Fruit fly (Drosophila melanogaster) whole organism, pupa: ENCODE measurements around the gene CG10581.

Experiments used
- CG12605 ChIP-seq: fragments of 200-800 bp; sonication (Bioruptor generic); IDR thresholded peaks from 2 replicates; pipeline ENCODE4 v1.3.6; 2022; ENCODE audit warnings: missing biosample characterization, missing genetic modification characterization
- CG15710 ChIP-seq: fragments of 200-800 bp; sonication (Bioruptor generic); optimal IDR thresholded peaks from 2 replicates; lab custom pipeline; 2018; ENCODE audit warnings: missing biosample characterization, mild to moderate bottlenecking, missing genetic modification characterization, moderate library complexity
- CG32121 ChIP-seq: fragments of 200-800 bp; sonication (Bioruptor generic); IDR thresholded peaks from 2 replicates; pipeline ENCODE4 v1.3.6; 2022; ENCODE audit warnings: missing biosample characterization, missing genetic modification characterization
- CG8159 ChIP-seq: fragments of 200-800 bp; sonication (Bioruptor generic); optimal IDR thresholded peaks from 3 replicates; lab custom pipeline; 2018; ENCODE audit warnings: missing biosample characterization, mild to moderate bottlenecking, missing genetic modification characterization, moderate library complexity
- CG8301 ChIP-seq: fragments of 200-800 bp; sonication (Bioruptor generic); optimal IDR thresholded peaks from 2 replicates; lab custom pipeline; 2018; ENCODE audit warnings: missing biosample characterization, mild to moderate bottlenecking, missing genetic modification characterization
- CG9948 ChIP-seq: fragments of 200-800 bp; sonication (Bioruptor generic); optimal IDR thresholded peaks from 2 replicates; lab custom pipeline; 2018; ENCODE audit warnings: missing biosample characterization, mild to moderate bottlenecking, missing genetic modification characterization, moderate library complexity
- fd96Ca ChIP-seq: fragments of 200-800 bp; sonication (Bioruptor generic); IDR thresholded peaks from 3 replicates; pipeline ENCODE4 v1.3.6; 2022; ENCODE audit warnings: missing biosample characterization, missing genetic modification characterization
- gl ChIP-seq: fragments of 200-800 bp; sonication (Bioruptor generic); optimal IDR thresholded peaks from 2 replicates; lab custom pipeline; 2018; ENCODE audit warnings: missing biosample characterization, mild to moderate bottlenecking, missing genetic modification characterization

DNA sequence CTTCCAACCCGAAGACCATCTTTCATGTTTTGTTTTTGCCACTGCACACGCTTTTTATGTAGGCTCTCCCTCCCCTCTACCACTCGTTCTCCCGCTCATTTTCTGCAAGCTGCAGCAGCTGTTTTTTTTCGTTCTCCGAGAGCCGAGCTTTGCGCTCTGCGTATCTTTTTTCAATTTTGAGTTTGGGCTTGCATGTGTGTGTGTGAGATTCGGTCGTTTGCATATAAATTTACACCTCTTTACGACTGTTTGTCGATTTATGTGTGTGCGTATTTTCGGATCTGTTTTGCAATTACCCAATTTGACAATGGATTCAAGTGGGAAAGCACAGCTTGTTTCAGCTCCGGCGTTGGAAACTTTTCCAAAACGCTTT, 23.6 kb upstream of the CG10581 start:
- TF ChIP-seq gl (tag; lab: Kevin White, UChicago) (no peak), CG8159 (tag; lab: Kevin White, UChicago) (no peak), CG32121 (GFP tag; lab: Robert Waterston, UW) (no peak), CG9948 (tag; lab: Kevin White, UChicago) (no peak), CG12605 (GFP tag; lab: Robert Waterston, UW) (peak; percentile 39; the same call in 1 of the 2 replicates), fd96Ca (GFP tag; lab: Robert Waterston, UW) (0 out of 3 replicates have a peak, but pooled peaks have one; percentile 50), CG15710 (tag; lab: Kevin White, UChicago) (no peak), CG8301 (tag; lab: Kevin White, UChicago) (no peak)
